Worm (Caenorhabditis elegans): ENCODE data around the gene btb-17.

DNA sequence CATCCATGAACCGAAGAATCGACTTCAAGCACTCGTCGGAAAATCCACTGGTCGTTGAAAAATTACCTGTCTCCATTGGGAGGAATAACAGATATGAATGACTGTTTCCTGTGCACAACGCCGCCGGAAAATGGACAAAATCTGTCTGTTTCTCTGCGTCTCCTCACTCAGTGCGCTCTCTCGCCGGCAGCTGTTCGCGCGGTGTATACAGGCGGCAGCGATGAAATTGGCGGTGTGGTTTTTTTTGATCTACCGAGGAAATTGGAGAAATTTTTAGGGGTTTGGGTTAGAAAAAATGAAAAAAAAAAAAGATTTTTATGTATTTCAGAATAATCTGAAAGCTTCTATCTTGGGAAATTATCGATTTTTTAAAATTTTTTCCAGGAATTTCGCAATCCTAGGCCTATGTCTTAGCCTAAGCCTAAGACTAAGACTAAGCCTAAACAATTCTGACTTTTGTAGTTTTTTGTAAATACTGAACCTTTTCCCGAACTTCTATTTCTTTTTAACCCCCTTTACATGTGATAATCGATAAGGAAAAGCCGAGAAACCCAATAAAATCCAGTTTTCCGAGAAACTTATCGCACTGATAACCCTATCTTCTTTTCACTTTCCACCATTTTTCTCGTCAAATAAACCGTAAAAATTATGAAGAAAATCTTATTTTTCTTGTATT is 47.0 kb upstream of the btb-17 start, which contains the start of the genes fbxc-50 and C17F4.2:
- no peak for TF ChIP-seq atf-7 (tag; optimal IDR thresholded peaks at IDR 0.05)
- TF ChIP-seq tlf-1 (GFP tag; optimal IDR thresholded peaks at IDR 0.05): no peak
- TF ChIP-seq pha-4 (tag; optimal IDR thresholded peaks at IDR 0.05): no peak
- no peak for TF ChIP-seq nhr-179 (tag; optimal IDR thresholded peaks at IDR 0.05)
- TF ChIP-seq snpc-4 (GFP tag; optimal IDR thresholded peaks at IDR 0.05): no peak
- no peak for TF ChIP-seq snpc-4 (tag; optimal IDR thresholded peaks at IDR 0.05)
- TF ChIP-seq unc-62 (GFP tag; optimal IDR thresholded peaks at IDR 0.05): no peak
- no peak for TF ChIP-seq hrde-1 (tag; optimal IDR thresholded peaks at IDR 0.05; ENCODE audit: borderline replicate concordance)
- no peak for TF ChIP-seq ztf-18 (tag; optimal IDR thresholded peaks at IDR 0.05)
